Fruit fly (Drosophila melanogaster) whole organism, embryonic: Measurements from ENCODE around the gene CG4896.
A peak's percentile ranks its signal among the peaks of the same experiment; 100 is the strongest.

ENCODE experiments used
- ATbp ChIP-seq: fragments of 200-800 bp; sonication (Bioruptor generic); optimal IDR thresholded peaks from 2 replicates; lab custom pipeline; 2017; ENCODE audit warnings: missing biosample characterization, mild to moderate bottlenecking, missing genetic modification characterization, missing genetic modification reagents
- Aef1 ChIP-seq: fragments of 200-800 bp; sonication (Bioruptor generic); IDR thresholded peaks from 3 replicates; pipeline ENCODE4 v1.3.6; 2022; ENCODE audit warnings: missing biosample characterization, missing genetic modification characterization
- Asciz ChIP-seq: fragments of 200-800 bp; sonication (Bioruptor generic); optimal IDR thresholded peaks from 2 replicates; lab custom pipeline; 2017; ENCODE audit warnings: missing biosample characterization, mild to moderate bottlenecking, missing genetic modification characterization, missing genetic modification reagents
- Atf-2 ChIP-seq: fragments of 200-800 bp; sonication (Bioruptor generic); optimal IDR thresholded peaks from 2 replicates; lab custom pipeline; 2016; ENCODE audit warnings: missing biosample characterization, missing genetic modification characterization
- B-H2 ChIP-seq: fragments of 200-800 bp; sonication (Bioruptor generic); optimal IDR thresholded peaks from 2 replicates; lab custom pipeline; 2018; ENCODE audit warnings: missing biosample characterization, mild to moderate bottlenecking, missing genetic modification characterization
- Bteb2 ChIP-seq: fragments of 200-800 bp; sonication (Bioruptor generic); optimal IDR thresholded peaks from 2 replicates; lab custom pipeline; 2016; ENCODE audit warnings: missing biosample characterization, missing genetic modification characterization
- CG12104 ChIP-seq: fragments of 200-800 bp; sonication (Bioruptor generic); optimal IDR thresholded peaks from 3 replicates; lab custom pipeline; 2016; ENCODE audit warnings: missing biosample characterization, missing genetic modification characterization
- CG15601 ChIP-seq: fragments of 200-800 bp; sonication (Bioruptor generic); optimal IDR thresholded peaks from 3 replicates; lab custom pipeline; 2019; ENCODE audit warnings: missing biosample characterization, mild to moderate bottlenecking, missing genetic modification characterization, moderate library complexity
- CG4328 ChIP-seq: fragments of 200-800 bp; sonication (Bioruptor generic); optimal IDR thresholded peaks from 3 replicates; lab custom pipeline; 2017; ENCODE audit warnings: missing biosample characterization, missing genetic modification reagents, missing genetic modification characterization
- CG4617 ChIP-seq: fragments of 200-800 bp; sonication (Bioruptor generic); optimal IDR thresholded peaks from 3 replicates; lab custom pipeline; 2016; ENCODE audit warnings: missing biosample characterization, missing genetic modification characterization, borderline replicate concordance
- CG8281 ChIP-seq: fragments of 200-800 bp; sonication (Bioruptor generic); optimal IDR thresholded peaks from 2 replicates; lab custom pipeline; 2018; ENCODE audit warnings: missing biosample characterization, mild to moderate bottlenecking, missing genetic modification characterization, moderate library complexity
- CG8924 ChIP-seq: fragments of 200-800 bp; optimal IDR thresholded peaks from 3 replicates; lab custom pipeline; 2019; ENCODE audit warnings: missing biosample characterization, mild to moderate bottlenecking, missing genetic modification characterization, moderate library complexity
- Dek ChIP-seq: fragments of 200-800 bp; sonication (Bioruptor generic); optimal IDR thresholded peaks from 3 replicates; lab custom pipeline; 2019; ENCODE audit warnings: missing biosample characterization, mild to moderate bottlenecking, missing genetic modification characterization, moderate library complexity
- Dip2 ChIP-seq: fragments of 200-800 bp; sonication (Bioruptor generic); IDR thresholded peaks from 2 replicates; pipeline ENCODE4 v1.3.6; 2022; ENCODE audit warnings: missing biosample characterization, missing genetic modification characterization
- Eip74EF ChIP-seq, 2 experiments: fragments of 200-800 bp in 1 of 2; fragments of >200 bp in 1 of 2; sonication (Bioruptor generic) in 1 of 2; optimal IDR thresholded peaks; 2 replicates each; lab custom pipeline; 2017 to 2019; ENCODE audit warnings: missing biosample characterization in 2 of 2, missing genetic modification characterization in 2 of 2, mild to moderate bottlenecking in 1 of 2, moderate library complexity in 1 of 2
- Ets97D ChIP-seq: fragments of 200-800 bp; sonication (Bioruptor generic); optimal IDR thresholded peaks from 3 replicates; lab custom pipeline; 2016; ENCODE audit warnings: missing biosample characterization, missing genetic modification characterization
- Lim3 ChIP-seq: fragments of 200-800 bp; sonication (Bioruptor generic); IDR thresholded peaks from 2 replicates; pipeline ENCODE4 v1.3.6; 2022; ENCODE audit warnings: missing biosample characterization, missing genetic modification characterization
- MESR4 ChIP-seq: fragments of 200-800 bp; sonication (Bioruptor generic); optimal IDR thresholded peaks from 2 replicates; lab custom pipeline; 2018; ENCODE audit warnings: missing biosample characterization, mild to moderate bottlenecking, missing genetic modification characterization, moderate library complexity
- NFAT ChIP-seq: fragments of 200-800 bp; sonication (Bioruptor generic); IDR thresholded peaks from 2 replicates; pipeline ENCODE4 v1.3.6; 2022; ENCODE audit warnings: missing biosample characterization, missing genetic modification characterization
- Nf-YC ChIP-seq: fragments of 200-800 bp; optimal IDR thresholded peaks from 3 replicates; lab custom pipeline; 2019; ENCODE audit warnings: missing biosample characterization, mild to moderate bottlenecking, missing genetic modification characterization, moderate library complexity
- Poxn ChIP-seq: fragments of 200-800 bp; sonication (Bioruptor generic); IDR thresholded peaks from 2 replicates; pipeline ENCODE4 v1.3.6; 2022; ENCODE audit warnings: missing biosample characterization, missing genetic modification characterization
- Rfx ChIP-seq: fragments of 200-800 bp; sonication (Bioruptor generic); IDR thresholded peaks from 2 replicates; pipeline ENCODE4 v1.3.6; 2022; ENCODE audit warnings: missing biosample characterization, missing genetic modification characterization
- Sry-β ChIP-seq: fragments of 200-800 bp; sonication (Bioruptor generic); optimal IDR thresholded peaks from 2 replicates; lab custom pipeline; 2018; ENCODE audit warnings: missing biosample characterization, mild to moderate bottlenecking, missing genetic modification characterization, moderate library complexity
- Usf ChIP-seq: fragments of 200-800 bp; sonication (Bioruptor generic); optimal IDR thresholded peaks from 2 replicates; lab custom pipeline; 2017; ENCODE audit warnings: missing genotype, missing biosample characterization, missing genetic modification characterization
- Vsx1 ChIP-seq: fragments of 200-800 bp; sonication (Bioruptor generic); optimal IDR thresholded peaks from 2 replicates; lab custom pipeline; 2017; ENCODE audit warnings: missing biosample characterization, mild to moderate bottlenecking, missing genetic modification characterization, missing genetic modification reagents
- cg ChIP-seq: fragments of 200-800 bp; sonication (Bioruptor generic); optimal IDR thresholded peaks from 3 replicates; lab custom pipeline; 2019; ENCODE audit warnings: missing biosample characterization, mild to moderate bottlenecking, missing genetic modification characterization, moderate library complexity
- chinmo ChIP-seq: fragments of 200-800 bp; sonication (Bioruptor generic); IDR thresholded peaks from 4 replicates; pipeline ENCODE4 v1.3.6; 2022; ENCODE audit warnings: missing biosample characterization, missing genetic modification characterization; ENCODE audit not compliant: partially characterized antibody
- ci ChIP-seq: fragments of 200-800 bp; sonication (Bioruptor generic); IDR thresholded peaks from 3 replicates; pipeline ENCODE4 v1.3.6; 2022; ENCODE audit warnings: missing biosample characterization, missing genetic modification characterization
- disco-r ChIP-seq: fragments of 200-800 bp; sonication (Bioruptor generic); optimal IDR thresholded peaks from 2 replicates; lab custom pipeline; 2016; ENCODE audit warnings: missing biosample characterization, missing genetic modification characterization
- dmrt99B ChIP-seq: fragments of 200-800 bp; sonication (Bioruptor generic); optimal IDR thresholded peaks from 2 replicates; lab custom pipeline; 2018; ENCODE audit warnings: missing biosample characterization, mild to moderate bottlenecking, missing genetic modification characterization, moderate library complexity
- grau ChIP-seq: fragments of 200-800 bp; optimal IDR thresholded peaks from 3 replicates; lab custom pipeline; 2019; ENCODE audit warnings: missing biosample characterization, mild to moderate bottlenecking, missing genetic modification characterization, moderate library complexity
- hb ChIP-seq: fragments of 200-800 bp; sonication (Bioruptor generic); IDR thresholded peaks from 3 replicates; pipeline ENCODE4 v1.3.6; 2022; ENCODE audit warnings: missing biosample characterization, missing genetic modification characterization; ENCODE audit not compliant: partially characterized antibody
- hbn ChIP-seq: fragments of 200-800 bp; sonication (Bioruptor generic); IDR thresholded peaks from 2 replicates; pipeline ENCODE4 v1.3.6; 2022; ENCODE audit warnings: missing biosample characterization, missing genetic modification characterization; ENCODE audit not compliant: partially characterized antibody
- ind ChIP-seq: fragments of 200-800 bp; sonication (Bioruptor generic); optimal IDR thresholded peaks from 3 replicates; lab custom pipeline; 2016; ENCODE audit warnings: missing biosample characterization, missing genetic modification characterization
- insv ChIP-seq, 2 experiments: fragments of 200-800 bp; sonication (Bioruptor generic); optimal IDR thresholded peaks; 3 replicates each; lab custom pipeline; 2016 to 2018; ENCODE audit warnings: missing biosample characterization in 2 of 2, missing genetic modification characterization in 2 of 2
- kni ChIP-seq: fragments of 200-800 bp; sonication (Bioruptor generic); optimal IDR thresholded peaks from 3 replicates; lab custom pipeline; 2017; ENCODE audit warnings: mild to moderate bottlenecking, missing biosample characterization, missing genetic modification reagents, missing genetic modification characterization
- knrl ChIP-seq: fragments of 200-800 bp; sonication (Bioruptor generic); IDR thresholded peaks from 3 replicates; pipeline ENCODE4 v1.3.6; 2022; ENCODE audit warnings: missing biosample characterization, missing genetic modification characterization; ENCODE audit not compliant: partially characterized antibody
- lola ChIP-seq, 3 experiments: fragments of >200 bp in 2 of 3; fragments of 200-800 bp in 1 of 3; sonication (Bioruptor generic) in 1 of 3; optimal IDR thresholded peaks; 2 replicates each; lab custom pipeline; 2017 to 2019; ENCODE audit warnings: missing biosample characterization in 3 of 3, missing genetic modification characterization in 3 of 3, mild to moderate bottlenecking in 1 of 3, moderate library complexity in 1 of 3
- nmo ChIP-seq: fragments of 200-800 bp; sonication (Bioruptor generic); optimal IDR thresholded peaks from 2 replicates; lab custom pipeline; 2018; ENCODE audit warnings: missing biosample characterization, mild to moderate bottlenecking, missing genetic modification characterization, moderate library complexity
- pho ChIP-seq: fragments of 200-800 bp; sonication (Bioruptor generic); optimal IDR thresholded peaks from 2 replicates; lab custom pipeline; 2016; ENCODE audit warnings: missing biosample characterization, missing genetic modification characterization
- pita ChIP-seq: fragments of 200-800 bp; sonication (Bioruptor generic); optimal IDR thresholded peaks from 2 replicates; lab custom pipeline; 2017; ENCODE audit warnings: missing biosample characterization, mild to moderate bottlenecking, missing genetic modification characterization
- prd ChIP-seq, 3 experiments: fragments of >200 bp in 2 of 3; fragments of 200-800 bp in 1 of 3; sonication (Bioruptor generic) in 1 of 3; optimal IDR thresholded peaks in 2 of 3; IDR thresholded peaks in 1 of 3; 2 replicates in 2 of 3; 3 replicates in 1 of 3; pipeline versions ENCODE4 v1.3.6 to Lab custom; 2017 to 2022; ENCODE audit warnings: missing biosample characterization in 1 of 3, missing genetic modification characterization in 1 of 3
- pros ChIP-seq: fragments of 200-800 bp; sonication (Bioruptor generic); optimal IDR thresholded peaks from 3 replicates; lab custom pipeline; 2019; ENCODE audit warnings: missing biosample characterization, mild to moderate bottlenecking, missing genetic modification characterization, moderate library complexity
- ranshi ChIP-seq: fragments of 200-800 bp; sonication (Bioruptor generic); IDR thresholded peaks from 2 replicates; pipeline ENCODE4 v1.3.6; 2022; ENCODE audit warnings: missing biosample characterization, missing genetic modification characterization
- shn ChIP-seq: fragments of 200-800 bp; sonication (Bioruptor generic); optimal IDR thresholded peaks from 3 replicates; lab custom pipeline; 2016; ENCODE audit warnings: missing biosample characterization, missing genetic modification characterization
- trem ChIP-seq: fragments of 200-800 bp; optimal IDR thresholded peaks from 3 replicates; lab custom pipeline; 2019; ENCODE audit warnings: missing biosample characterization, mild to moderate bottlenecking, missing genetic modification characterization, moderate library complexity
- tup ChIP-seq: fragments of 200-800 bp; sonication (Bioruptor generic); optimal IDR thresholded peaks from 2 replicates; lab custom pipeline; 2016; ENCODE audit warnings: missing biosample characterization, mild to moderate bottlenecking, missing genetic modification characterization, moderate library complexity
- tx ChIP-seq: fragments of 200-800 bp; sonication (Bioruptor generic); optimal IDR thresholded peaks from 2 replicates; lab custom pipeline; 2016; ENCODE audit warnings: missing biosample characterization, missing genetic modification characterization

CG4896 gene

dm6 chr2L:1213587-1213986, 36.1 kb downstream of the CG4896 start (continued):
- TF ChIP-seq Nf-YC (tag; lab: Kevin White, UChicago) (peak; percentile 15), ranshi (0 out of 2 replicates have a peak, but pooled peaks have one; percentile 10), ci (GFP tag; lab: Robert Waterston, UW) (0 out of 3 replicates have a peak, but pooled peaks have one; percentile 45), Asciz (GFP tag; lab: Kevin White, UChicago) (peak; percentile 5), grau (tag; lab: Kevin White, UChicago) (peak; percentile 16), dmrt99B (peak; percentile 54)

dm6 chr2L:1214465-1214864, 37.0 kb downstream of the CG4896 start:
- TF ChIP-seq pita (GFP tag; lab: Kevin White, UChicago) (no peak), Rfx (0 out of 2 replicates have a peak, but pooled peaks have one; percentile 36), trem (no peak), CG15601 (tag; lab: Kevin White, UChicago) (no peak), shn (GFP tag; lab: Kevin White, UChicago) (no peak), Ets97D (GFP tag; lab: Kevin White, UChicago) (no peak), Dek (no peak), cg (no peak), CG4328 (no peak), hbn (GFP tag; lab: Robert Waterston, UW) (no peak), Dip2 (GFP tag; lab: Robert Waterston, UW) (no peak), ind (peak; percentile 22), CG4617 (GFP tag; lab: Kevin White, UChicago) (no peak), nmo (GFP tag; lab: Kevin White, UChicago) (peak; percentile 45), pho (GFP tag; lab: Kevin White, UChicago) (no peak), Asciz (GFP tag; lab: Kevin White, UChicago) (no peak), disco-r (GFP tag; lab: Kevin White, UChicago) (no peak), pros (GFP tag; lab: Kevin White, UChicago) (no peak), Sry-β (GFP tag; lab: Kevin White, UChicago) (no peak), CG8924 (tag; lab: Kevin White, UChicago) (peak; percentile 36), kni (GFP tag; lab: Kevin White, UChicago) (no peak), lola (GFP tag; optimal IDR thresholded peaks at IDR 0.05; lab: Kevin White, UChicago) (no peak), Poxn (no peak), Bteb2 (no peak), chinmo (GFP tag; lab: Robert Waterston, UW) (no peak), tx (GFP tag; lab: Kevin White, UChicago) (no peak), CG8281 (tag; lab: Kevin White, UChicago) (no peak), B-H2 (GFP tag; lab: Kevin White, UChicago) (no peak), Vsx1 (no peak), prd (optimal IDR thresholded peaks at IDR 0.05; lab: Kevin White, UChicago) (no peak), prd (GFP tag; IDR thresholded peaks at IDR 0.05; lab: Robert Waterston, UW) (peak; percentile 76), CG12104 (no peak), ATbp (GFP tag; lab: Kevin White, UChicago) (peak; percentile 50), Aef1 (peak; percentile 49), hb (no peak), insv (GFP tag; optimal IDR thresholded peaks at IDR 0.05; lab: Kevin White, UChicago) (no peak), Atf-2 (no peak), Usf (no peak), Eip74EF (GFP tag; optimal IDR thresholded peaks at IDR 0.05; lab: Kevin White, UChicago) (no peak), MESR4 (GFP tag; lab: Kevin White, UChicago) (no peak), NFAT (no peak), Lim3 (GFP tag; lab: Robert Waterston, UW) (no peak), tup (GFP tag; lab: Kevin White, UChicago) (no peak), knrl (GFP tag; lab: Robert Waterston, UW) (no peak)
